Fruit fly (Drosophila melanogaster) whole organism, pupa: ENCODE results near the gene lush.

ENCODE experiments used
- CG10348 ChIP-seq: fragments of 200-800 bp; sonication (Bioruptor generic); IDR thresholded peaks from 2 replicates; pipeline ENCODE4 v1.3.6; 2022; ENCODE audit warnings: missing biosample characterization, missing genetic modification characterization
- CG12605 ChIP-seq: fragments of 200-800 bp; sonication (Bioruptor generic); IDR thresholded peaks from 2 replicates; pipeline ENCODE4 v1.3.6; 2022; ENCODE audit warnings: missing biosample characterization, missing genetic modification characterization
- CG14655 ChIP-seq: fragments of 200-800 bp; sonication (Bioruptor generic); optimal IDR thresholded peaks from 3 replicates; lab custom pipeline; 2017; ENCODE audit warnings: mild to moderate bottlenecking, missing biosample characterization, missing genetic modification reagents, missing genetic modification characterization
- CG17806 ChIP-seq: fragments of 200-800 bp; sonication (Bioruptor generic); optimal IDR thresholded peaks from 2 replicates; lab custom pipeline; 2018; ENCODE audit warnings: missing biosample characterization, mild to moderate bottlenecking, missing genetic modification characterization, moderate library complexity
- CG32121 ChIP-seq: fragments of 200-800 bp; sonication (Bioruptor generic); IDR thresholded peaks from 2 replicates; pipeline ENCODE4 v1.3.6; 2022; ENCODE audit warnings: missing biosample characterization, missing genetic modification characterization
- CG4496 ChIP-seq: fragments of 200-800 bp; sonication (Bioruptor generic); IDR thresholded peaks from 3 replicates; pipeline ENCODE4 v1.3.6; 2022; ENCODE audit warnings: missing biosample characterization, missing genetic modification characterization
- CG8159 ChIP-seq: fragments of 200-800 bp; sonication (Bioruptor generic); optimal IDR thresholded peaks from 3 replicates; lab custom pipeline; 2018; ENCODE audit warnings: missing biosample characterization, mild to moderate bottlenecking, missing genetic modification characterization, moderate library complexity
- CG8301 ChIP-seq: fragments of 200-800 bp; sonication (Bioruptor generic); optimal IDR thresholded peaks from 2 replicates; lab custom pipeline; 2018; ENCODE audit warnings: missing biosample characterization, mild to moderate bottlenecking, missing genetic modification characterization
- D1 ChIP-seq: fragments of 200-800 bp; sonication (Bioruptor generic); optimal IDR thresholded peaks from 2 replicates; lab custom pipeline; 2018; ENCODE audit warnings: missing biosample characterization, mild to moderate bottlenecking, missing genetic modification characterization, moderate library complexity
- EcR ChIP-seq: fragments of 200-800 bp; sonication (Bioruptor generic); optimal IDR thresholded peaks from 3 replicates; lab custom pipeline; 2019; ENCODE audit warnings: missing biosample characterization, missing genetic modification characterization, mild to moderate bottlenecking, moderate library complexity, missing genetic modification reagents
- Pif1B ChIP-seq: fragments of 200-800 bp; sonication (Bioruptor generic); optimal IDR thresholded peaks from 3 replicates; lab custom pipeline; 2016; ENCODE audit warnings: missing biosample characterization, missing genetic modification characterization
- Snoo ChIP-seq: fragments of 200-800 bp; sonication (Bioruptor generic); optimal IDR thresholded peaks from 3 replicates; lab custom pipeline; 2017; ENCODE audit warnings: missing biosample characterization, mild to moderate bottlenecking, missing genetic modification characterization, inconsistent platforms

DNA sequence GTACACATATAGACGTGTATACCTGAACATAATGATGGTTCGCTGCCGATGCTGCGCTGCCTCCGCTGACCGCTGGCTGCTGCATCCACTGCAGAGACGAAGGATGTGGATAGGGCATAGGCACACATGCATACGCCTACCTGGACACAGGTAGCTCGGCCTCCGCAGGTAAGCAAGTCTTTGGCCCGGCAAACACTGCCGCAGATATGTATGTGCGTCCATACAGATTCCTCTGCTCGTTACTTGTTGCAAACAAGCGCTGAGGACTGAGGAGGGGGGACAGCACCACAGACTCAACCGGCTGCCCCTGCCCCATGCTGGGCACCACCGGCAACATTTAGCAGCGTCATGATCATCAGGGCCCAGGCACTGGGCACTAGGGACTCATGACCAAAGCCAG is 49.2 kb downstream of the lush start:
- no peak for TF ChIP-seq CG8301 (tag; lab: Kevin White, UChicago)
- TF ChIP-seq CG32121: no peak
- TF ChIP-seq Snoo (tag; lab: Kevin White, UChicago): no peak
- TF ChIP-seq CG14655 (GFP tag; lab: Kevin White, UChicago): no peak
- no peak for TF ChIP-seq CG17806 (tag; lab: Kevin White, UChicago)
- no peak for TF ChIP-seq CG10348 (GFP tag; lab: Robert Waterston, UW)
- 0 out of 3 replicates have a peak, but pooled peaks have one; percentile 15 for TF ChIP-seq CG4496 (GFP tag; lab: Robert Waterston, UW)
- no peak for TF ChIP-seq Pif1B (GFP tag; lab: Kevin White, UChicago)
- no peak for TF ChIP-seq CG12605 (GFP tag; lab: Robert Waterston, UW)
- TF ChIP-seq EcR (GFP tag; lab: Kevin White, UChicago): peak; percentile 44
- no peak for TF ChIP-seq CG8159 (tag; lab: Kevin White, UChicago)
- no peak for TF ChIP-seq D1 (tag; lab: Kevin White, UChicago)
